Worm (Caenorhabditis elegans): ENCODE measurements around the gene daf-4.

daf-4 gene

DNA sequence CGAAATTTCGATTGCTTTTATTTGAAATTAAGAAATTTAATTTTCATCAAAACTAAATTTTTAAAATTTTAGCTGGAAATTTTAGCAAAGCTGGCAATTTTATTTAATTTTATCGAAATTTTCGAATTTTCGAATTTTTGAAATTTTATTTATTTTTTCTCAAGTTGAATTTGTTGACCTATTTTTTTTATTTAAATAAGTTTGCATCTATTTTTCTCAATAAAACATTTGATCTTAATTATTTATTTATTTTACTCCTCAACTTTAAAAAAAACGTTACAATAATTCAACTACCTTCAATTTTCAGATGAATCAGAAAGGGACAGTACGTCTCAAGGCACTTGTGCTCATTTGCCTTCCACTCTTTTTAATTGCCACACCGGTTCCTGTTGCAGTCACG lies at the start of gene daf-4:
Gene daf-4, plus strand, starts transcription at position 301 of the 400 bp plus-strand sequence.
- no peak for TF ChIP-seq snpc-4 (tag; optimal IDR thresholded peaks at IDR 0.05)
- TF ChIP-seq mxl-2 (GFP tag; conservative IDR thresholded peaks at IDR 0.05), result no peak
- TF ChIP-seq zfp-2 (tag; optimal IDR thresholded peaks at IDR 0.05), result no peak
- no peak for TF ChIP-seq dmd-8 (GFP tag; IDR thresholded peaks at IDR 0.05)
- no peak for TF ChIP-seq nhr-11 (tag; optimal IDR thresholded peaks at IDR 0.05)
- no peak for TF ChIP-seq ZK546.5 (tag; optimal IDR thresholded peaks at IDR 0.05)
- TF ChIP-seq saeg-2 (GFP tag; IDR thresholded peaks at IDR 0.05), result no peak
- no peak for TF ChIP-seq F49E8.2 (tag; optimal IDR thresholded peaks at IDR 0.05; ENCODE audit: borderline replicate concordance)
- no peak for TF ChIP-seq hlh-30 (tag; optimal IDR thresholded peaks at IDR 0.05; ENCODE audit: insufficient read depth)
- no peak for TF ChIP-seq nhr-28 (tag; optimal IDR thresholded peaks at IDR 0.05)
- no peak for TF ChIP-seq F44E2.7 (GFP tag; IDR thresholded peaks at IDR 0.05)
- TF ChIP-seq ceh-44 (GFP tag; IDR thresholded peaks at IDR 0.05), result no peak
- TF ChIP-seq ceh-62 (tag; optimal IDR thresholded peaks at IDR 0.05), result no peak
- TF ChIP-seq ces-1 (GFP tag; optimal IDR thresholded peaks at IDR 0.05), result no peak

DNA sequence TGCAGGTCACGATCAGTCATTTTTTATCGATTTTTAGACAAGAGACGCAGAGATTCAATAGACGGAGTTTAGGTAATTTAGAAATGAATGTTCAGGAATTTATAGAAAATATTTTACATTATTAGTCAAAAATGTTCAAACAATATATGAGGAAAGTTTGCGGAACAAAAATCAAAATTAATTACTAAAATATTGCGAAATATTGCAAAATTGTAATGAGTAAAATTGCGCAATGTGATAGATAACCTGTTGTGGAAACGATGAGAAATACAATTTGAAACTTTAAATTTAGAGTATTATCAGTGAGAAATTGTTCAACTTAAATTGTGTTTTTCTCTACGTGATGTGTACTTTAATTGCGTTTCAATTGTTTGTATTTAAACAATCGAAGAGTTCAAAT lies 43.9 kb upstream of the daf-4 start, which contains the start of gene F56D2.5:
Gene F56D2.5, minus strand, starts transcription at position 371 of the 400 bp plus-strand sequence.
- TF ChIP-seq unc-39 (tag; optimal IDR thresholded peaks at IDR 0.05) (no peak), saeg-2 (GFP tag; IDR thresholded peaks at IDR 0.05) (no peak), unc-62 (GFP tag; optimal IDR thresholded peaks at IDR 0.05 in 1 of 2) (peak in 1 of 2 experiments; percentile 29), unc-62 (tag; optimal IDR thresholded peaks at IDR 0.05) (no peak), lin-38 (GFP tag; IDR thresholded peaks at IDR 0.05) (no peak), nhr-42 (GFP tag; IDR thresholded peaks at IDR 0.05) (no peak), pqm-1 (tag; optimal IDR thresholded peaks at IDR 0.05) (no peak), daf-19 (GFP tag; conservative IDR thresholded peaks at IDR 0.05) (no peak), zip-2 (tag; optimal IDR thresholded peaks at IDR 0.05) (peak; percentile 98), mep-1 (tag; optimal IDR thresholded peaks at IDR 0.05) (no peak), nhr-77 (tag; optimal IDR thresholded peaks at IDR 0.05) (no peak), lsy-2 (tag; optimal IDR thresholded peaks at IDR 0.05) (peak in 1 of 2 experiments; percentile 5), ztf-7 (tag; optimal IDR thresholded peaks at IDR 0.05) (peak; percentile 96), madf-9 (GFP tag; conservative IDR thresholded peaks at IDR 0.05) (no peak), lir-3 (tag; optimal IDR thresholded peaks at IDR 0.05) (no peak), daf-8 (GFP tag; IDR thresholded peaks at IDR 0.05) (no peak), nhr-6 (tag; optimal IDR thresholded peaks at IDR 0.05) (no peak), mdt-29 (GFP tag; IDR thresholded peaks at IDR 0.05) (no peak), hif-1 (tag; optimal IDR thresholded peaks at IDR 0.05) (no peak)

DNA sequence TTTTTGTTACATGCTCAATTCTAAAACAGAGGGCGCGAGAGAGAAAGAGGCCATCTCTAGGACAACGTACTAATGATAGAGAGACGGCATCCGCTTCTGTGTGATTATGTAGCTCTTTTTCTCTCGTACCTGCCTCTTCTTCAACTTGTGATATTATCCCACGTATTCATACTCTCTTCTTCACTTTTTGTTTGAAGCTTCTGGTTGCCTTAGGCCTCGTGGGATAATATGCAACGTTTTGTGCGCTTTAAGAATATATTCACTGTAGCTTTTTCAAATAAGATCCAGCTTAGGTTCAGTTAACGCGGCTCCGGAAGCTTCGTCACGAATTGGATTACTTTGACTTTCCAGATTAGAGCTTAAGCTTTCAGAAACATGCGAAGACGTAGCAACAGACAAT lies 42.2 kb upstream of the daf-4 start, which contains the start of the genes F56D2.8 and uev-2:
Gene F56D2.8, minus strand, starts transcription at position 101 of the 400 bp plus-strand sequence.
Gene uev-2, plus strand, starts transcription at position 360 of the 400 bp plus-strand sequence.
- TF ChIP-seq ztf-11 (tag; optimal IDR thresholded peaks at IDR 0.05) (no peak), nhr-102 (tag; optimal IDR thresholded peaks at IDR 0.05) (no peak), nhr-41 (GFP tag; IDR thresholded peaks at IDR 0.05) (no peak), pha-4 (GFP tag; IDR thresholded peaks at IDR 0.05) (no peak), pha-4 (tag; optimal IDR thresholded peaks at IDR 0.05) (no peak), ctbp-1 (GFP tag; IDR thresholded peaks at IDR 0.05) (no peak)

DNA sequence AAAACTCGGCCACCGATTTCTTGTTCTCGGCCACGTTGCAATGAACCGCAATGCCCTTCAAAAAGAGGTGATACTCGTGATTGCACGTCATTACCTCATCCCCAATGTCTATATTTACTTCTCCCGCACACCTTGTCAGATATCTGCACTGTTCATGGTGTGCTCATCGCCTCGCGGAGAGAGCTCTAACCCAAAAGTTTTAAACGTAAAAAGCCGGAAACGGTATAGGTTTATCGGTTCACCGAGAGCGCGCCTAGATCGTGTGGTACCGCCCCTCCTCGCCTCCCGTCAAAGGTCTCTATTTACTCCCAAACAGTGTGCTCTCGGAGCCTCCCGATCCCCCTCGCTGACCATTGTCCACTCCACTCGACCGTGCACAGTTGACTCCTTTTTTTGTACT lies 40.3 kb upstream of the daf-4 start, which contains the start of gene F56D2.3:
Gene F56D2.3, plus strand, starts transcription at position 301 of the 400 bp plus-strand sequence.
- no peak for TF ChIP-seq nhr-11 (tag; optimal IDR thresholded peaks at IDR 0.05)
- no peak for TF ChIP-seq F44E2.7 (GFP tag; IDR thresholded peaks at IDR 0.05)
- no peak for TF ChIP-seq lin-29 (GFP tag; IDR thresholded peaks at IDR 0.05)
- TF ChIP-seq dpl-1 (GFP tag; optimal IDR thresholded peaks at IDR 0.05), result no peak
- TF ChIP-seq tag-97 (GFP tag; IDR thresholded peaks at IDR 0.05), result no peak
- TF ChIP-seq aha-1 (tag), result no peak
- TF ChIP-seq Y5F2A.4 (GFP tag; optimal IDR thresholded peaks at IDR 0.05), result no peak
- no peak for TF ChIP-seq tra-1 (GFP tag; IDR thresholded peaks at IDR 0.05)
- TF ChIP-seq Y105C5A.15 (GFP tag; IDR thresholded peaks at IDR 0.05), result no peak
- no peak for TF ChIP-seq daf-16 (GFP tag; optimal IDR thresholded peaks at IDR 0.05)
- TF ChIP-seq daf-16 (tag; optimal IDR thresholded peaks at IDR 0.05), result no peak
- no peak for TF ChIP-seq ceh-44 (GFP tag; IDR thresholded peaks at IDR 0.05)
- TF ChIP-seq nhr-28 (tag; optimal IDR thresholded peaks at IDR 0.05), result no peak
- no peak for TF ChIP-seq php-3 (GFP tag; IDR thresholded peaks at IDR 0.05)
- no peak for TF ChIP-seq F49E8.2 (tag; optimal IDR thresholded peaks at IDR 0.05; ENCODE audit: borderline replicate concordance)
- TF ChIP-seq ceh-62 (tag; optimal IDR thresholded peaks at IDR 0.05), result no peak
- TF ChIP-seq nhr-25 (tag; optimal IDR thresholded peaks at IDR 0.05; ENCODE audit: borderline replicate concordance, insufficient read depth), result no peak
- TF ChIP-seq nhr-41 (GFP tag; IDR thresholded peaks at IDR 0.05), result no peak
- TF ChIP-seq dmd-8 (GFP tag; IDR thresholded peaks at IDR 0.05), result no peak
